Fruit fly (Drosophila melanogaster): ENCODE data around the gene elg1.

elg1 gene

dm6 chr3L:16164150-16165039 lies 32.6 kb downstream of the elg1 start, which contains the start of gene CG5151 (continued):
- TF ChIP-seq MBD-R2 (GFP tag; IDR thresholded peaks at IDR 0.05) = 0 out of 2 replicates have a peak, but pooled peaks have one; percentile 8
- TF ChIP-seq CG33557 (GFP tag; optimal IDR thresholded peaks at IDR 0.05) = no peak
- TF ChIP-seq CG17359 (tag; optimal IDR thresholded peaks at IDR 0.05) = no peak
- TF ChIP-seq Poxn (GFP tag; IDR thresholded peaks at IDR 0.05) = no peak
- TF ChIP-seq mirr (GFP tag; optimal IDR thresholded peaks at IDR 0.05) = peak; percentile 38
- TF ChIP-seq lilli (GFP tag; optimal IDR thresholded peaks at IDR 0.05) = no peak
- no peak for TF ChIP-seq zen (tag; optimal IDR thresholded peaks at IDR 0.05)
- no peak for TF ChIP-seq Sox102F (GFP tag; optimal IDR thresholded peaks at IDR 0.05)
- peak; percentile 45; the same call in 1 of the 2 replicates for TF ChIP-seq amos (GFP tag; IDR thresholded peaks at IDR 0.05; ENCODE audit: partially characterized antibody)
- TF ChIP-seq CG9817 (tag; optimal IDR thresholded peaks at IDR 0.05) = no peak
- no peak for TF ChIP-seq CG18599 (GFP tag; optimal IDR thresholded peaks at IDR 0.05)
- TF ChIP-seq sim (GFP tag; IDR thresholded peaks at IDR 0.05) = no peak
- TF ChIP-seq dm (GFP tag; optimal IDR thresholded peaks at IDR 0.05) = no peak
- no peak for TF ChIP-seq pum (GFP tag; optimal IDR thresholded peaks at IDR 0.05)
- no peak for TF ChIP-seq chif (GFP tag; optimal IDR thresholded peaks at IDR 0.05)
- TF ChIP-seq Atf6 (GFP tag; IDR thresholded peaks at IDR 0.05) = 0 out of 2 replicates have a peak, but pooled peaks have one; percentile 29
- TF ChIP-seq CG6683 (GFP tag; optimal IDR thresholded peaks at IDR 0.05) = no peak
- no peak for TF ChIP-seq CG31388 (GFP tag; optimal IDR thresholded peaks at IDR 0.05)
- no peak for TF ChIP-seq ara (GFP tag; IDR thresholded peaks at IDR 0.05)
- TF ChIP-seq CG16813 (GFP tag; IDR thresholded peaks at IDR 0.05; ENCODE audit: partially characterized antibody) = peak; percentile 64
- peak; percentile 22 for TF ChIP-seq CG7987 (GFP tag; optimal IDR thresholded peaks at IDR 0.05)
- peak; percentile 14 for TF ChIP-seq B-H2 (GFP tag; optimal IDR thresholded peaks at IDR 0.05)
- no peak for TF ChIP-seq CG31441 (GFP tag; IDR thresholded peaks at IDR 0.05)
- TF ChIP-seq CG6813 (GFP tag; optimal IDR thresholded peaks at IDR 0.05) = no peak
- peak; percentile 87 for TF ChIP-seq CG6791 (GFP tag; IDR thresholded peaks at IDR 0.05; ENCODE audit: partially characterized antibody)
- no peak for TF ChIP-seq CG13424 (tag; optimal IDR thresholded peaks at IDR 0.05)
- TF ChIP-seq CG7839 (tag; optimal IDR thresholded peaks at IDR 0.05) = peak; percentile 30
- no peak for TF ChIP-seq tio (GFP tag; optimal IDR thresholded peaks at IDR 0.05)
- TF ChIP-seq Stat92E (GFP tag; optimal IDR thresholded peaks at IDR 0.05) = no peak
- TF ChIP-seq CG10366 (GFP tag; IDR thresholded peaks at IDR 0.05) = no peak
- no peak for TF ChIP-seq CG2202 (tag; optimal IDR thresholded peaks at IDR 0.05)
- no peak for TF ChIP-seq Six4 (GFP tag; optimal IDR thresholded peaks at IDR 0.05)
- TF ChIP-seq odd (GFP tag; optimal IDR thresholded peaks at IDR 0.05) = peak; percentile 18
- no peak for TF ChIP-seq CG8765 (GFP tag; IDR thresholded peaks at IDR 0.05)
- TF ChIP-seq ci (GFP tag; IDR thresholded peaks at IDR 0.05) = peak; percentile 68
- no peak for TF ChIP-seq mam (GFP tag; optimal IDR thresholded peaks at IDR 0.05)
- TF ChIP-seq CG17912 (GFP tag; optimal IDR thresholded peaks at IDR 0.05) = no peak
- TF ChIP-seq Fer2 (tag; optimal IDR thresholded peaks at IDR 0.05) = no peak
- TF ChIP-seq CG3838 (GFP tag; optimal IDR thresholded peaks at IDR 0.05) = peak; percentile 11
- no peak for TF ChIP-seq CG11456 (GFP tag; IDR thresholded peaks at IDR 0.05)
- no peak for TF ChIP-seq E2f1 (GFP tag; IDR thresholded peaks at IDR 0.05)
- no peak for TF ChIP-seq gt (GFP tag; IDR thresholded peaks at IDR 0.05)
- TF ChIP-seq insv (GFP tag; optimal IDR thresholded peaks at IDR 0.05) = no peak
- no peak for TF ChIP-seq Awh (GFP tag; IDR thresholded peaks at IDR 0.05)
- no peak for TF ChIP-seq zf30C (GFP tag; optimal IDR thresholded peaks at IDR 0.05)
- TF ChIP-seq Jarid2 (GFP tag; optimal IDR thresholded peaks at IDR 0.05) = peak; percentile 87
- peak; percentile 1 for TF ChIP-seq CG18262 (tag; optimal IDR thresholded peaks at IDR 0.05)
- TF ChIP-seq CG1529 (GFP tag; optimal IDR thresholded peaks at IDR 0.05) = no peak
